Fruit fly (Drosophila melanogaster) whole organism, adult: ENCODE data around the gene Appl.

Source experiments
- CG11617 ChIP-seq: fragments of 200-800 bp; sonication (Bioruptor generic); optimal IDR thresholded peaks from 2 replicates; lab custom pipeline; 2017; ENCODE audit warnings: mild to moderate bottlenecking, missing biosample characterization, missing genetic modification reagents, missing genetic modification characterization
- CG12768 ChIP-seq: fragments of 200-800 bp; sonication (Bioruptor generic); optimal IDR thresholded peaks from 2 replicates; lab custom pipeline; 2017; ENCODE audit warnings: missing biosample characterization, missing genetic modification characterization, mild to moderate bottlenecking, moderate library complexity, missing genetic modification reagents
- CG14711 ChIP-seq: fragments of 200-800 bp; sonication (Bioruptor generic); optimal IDR thresholded peaks from 2 replicates; lab custom pipeline; 2018; ENCODE audit warnings: missing biosample characterization, mild to moderate bottlenecking, missing genetic modification characterization, moderate library complexity
- CG1620 ChIP-seq: fragments of 200-800 bp; sonication (Bioruptor generic); optimal IDR thresholded peaks from 2 replicates; lab custom pipeline; 2016; ENCODE audit warnings: missing biosample characterization, missing genetic modification characterization
- CG33017 ChIP-seq: fragments of 200-800 bp; sonication (Bioruptor generic); optimal IDR thresholded peaks from 2 replicates; lab custom pipeline; 2018; ENCODE audit warnings: missing biosample characterization, mild to moderate bottlenecking, missing genetic modification characterization, moderate library complexity
- CG5204 ChIP-seq: fragments of 200-800 bp; sonication (Bioruptor generic); optimal IDR thresholded peaks from 2 replicates; lab custom pipeline; 2016; ENCODE audit warnings: missing biosample characterization, missing genetic modification characterization
- CG7045 ChIP-seq: fragments of 200-800 bp; sonication (Bioruptor generic); optimal IDR thresholded peaks from 2 replicates; lab custom pipeline; 2017; ENCODE audit warnings: missing biosample characterization, mild to moderate bottlenecking, missing genetic modification characterization
- CG7101 ChIP-seq: fragments of 200-800 bp; sonication (Bioruptor generic); optimal IDR thresholded peaks from 2 replicates; lab custom pipeline; 2018; ENCODE audit warnings: missing biosample characterization, mild to moderate bottlenecking, missing genetic modification characterization, moderate library complexity
- Clk ChIP-seq: fragments of 200-800 bp; sonication (Bioruptor generic); optimal IDR thresholded peaks from 2 replicates; lab custom pipeline; 2017; ENCODE audit warnings: missing biosample characterization, missing genetic modification characterization
- Crg-1 ChIP-seq: fragments of 200-800 bp; sonication (Bioruptor generic); optimal IDR thresholded peaks from 2 replicates; lab custom pipeline; 2016; ENCODE audit warnings: missing biosample characterization, missing genetic modification characterization
- Hr96 ChIP-seq: fragments of 200-800 bp; sonication (Bioruptor generic); optimal IDR thresholded peaks from 2 replicates; lab custom pipeline; 2016; ENCODE audit warnings: missing biosample characterization, missing genetic modification characterization
- Mnt ChIP-seq: fragments of 200-800 bp; sonication (Bioruptor generic); optimal IDR thresholded peaks from 2 replicates; lab custom pipeline; 2016; ENCODE audit warnings: missing biosample characterization, mild to moderate bottlenecking, missing genetic modification characterization
- bab1 ChIP-seq: fragments of 200-800 bp; sonication (Bioruptor generic); optimal IDR thresholded peaks from 3 replicates; lab custom pipeline; 2019; ENCODE audit warnings: missing biosample characterization, mild to moderate bottlenecking, missing genetic modification characterization, moderate library complexity
- cic ChIP-seq: fragments of 200-800 bp; sonication (Bioruptor generic); optimal IDR thresholded peaks from 2 replicates; lab custom pipeline; 2017; ENCODE audit warnings: missing biosample characterization, mild to moderate bottlenecking, missing genetic modification characterization, moderate library complexity
- cnc ChIP-seq, 2 experiments: fragments of >200 bp; optimal IDR thresholded peaks; 2 replicates each; lab custom pipeline; 2017
- kay ChIP-seq: fragments of 200-800 bp; sonication (Bioruptor generic); peaks from one replicate; lab custom pipeline; 2016; ENCODE audit warnings: missing biosample characterization, missing genetic modification characterization, borderline replicate concordance
- ovo ChIP-seq: fragments of 200-800 bp; sonication (Bioruptor generic); optimal IDR thresholded peaks from 2 replicates; lab custom pipeline; 2016; ENCODE audit warnings: missing biosample characterization, missing genetic modification characterization
- pad ChIP-seq: fragments of 200-800 bp; sonication (Bioruptor generic); optimal IDR thresholded peaks from 3 replicates; lab custom pipeline; 2017; ENCODE audit warnings: missing biosample characterization, missing genetic modification characterization, mild to moderate bottlenecking, moderate library complexity, missing genetic modification reagents
- tj ChIP-seq: fragments of 200-800 bp; sonication (Bioruptor generic); optimal IDR thresholded peaks from 3 replicates; lab custom pipeline; 2017; ENCODE audit warnings: missing biosample characterization, mild to moderate bottlenecking, missing genetic modification characterization, moderate library complexity
- toe ChIP-seq: fragments of 200-800 bp; sonication (Bioruptor generic); optimal IDR thresholded peaks from 2 replicates; lab custom pipeline; 2016; ENCODE audit warnings: missing biosample characterization, missing genetic modification characterization

Gene Appl

DNA sequence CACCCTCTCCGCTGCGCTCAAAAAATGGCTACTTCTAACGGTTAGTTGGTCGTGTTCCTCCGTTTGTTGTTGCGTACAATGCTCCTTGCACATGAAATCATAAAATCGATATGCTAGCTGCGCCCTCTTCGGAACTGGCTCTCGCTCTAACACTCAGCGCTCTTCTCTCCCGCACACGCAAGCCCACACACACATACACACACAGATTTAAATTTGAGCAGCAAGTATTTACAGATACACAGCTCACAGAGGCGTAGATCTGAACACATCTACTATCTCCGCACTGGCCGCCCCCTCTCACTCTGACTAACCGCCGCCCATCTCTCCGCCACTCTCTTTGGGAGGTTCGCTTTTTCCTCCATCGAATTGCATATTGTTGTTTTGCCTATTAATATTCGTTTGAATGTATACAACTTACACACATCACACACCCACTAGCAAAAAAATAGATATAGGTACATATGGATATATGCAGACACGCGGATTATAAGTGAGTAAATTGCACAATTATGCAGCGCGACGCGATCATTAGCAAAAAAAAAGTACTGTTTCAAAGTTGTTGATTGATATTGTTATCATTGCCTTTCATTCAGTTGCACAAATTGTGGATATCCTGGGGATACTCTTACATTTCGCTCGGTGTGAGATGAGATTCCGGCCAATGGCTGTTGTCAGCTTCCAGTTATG is 7.8 kb upstream of the Appl start:
- TF ChIP-seq Hr96 (peak; percentile 95), cnc (optimal IDR thresholded peaks at IDR 0.05; lab: Kevin White, UChicago) (no peak), CG14711 (tag; lab: Kevin White, UChicago) (peak; percentile 84), Mnt (GFP tag; lab: Kevin White, UChicago) (peak; percentile 90), CG1620 (peak; percentile 93), CG7045 (GFP tag; lab: Kevin White, UChicago) (peak; percentile 79), Crg-1 (GFP tag; lab: Kevin White, UChicago) (peak; percentile 61), tj (peak; percentile 69), CG33017 (peak; percentile 83), bab1 (GFP tag; lab: Kevin White, UChicago) (peak; percentile 81), CG7101 (tag; lab: Kevin White, UChicago) (peak; percentile 92), Clk (GFP tag; lab: Kevin White, UChicago) (peak; percentile 48), CG12768 (peak; percentile 81), toe (GFP tag; lab: Kevin White, UChicago) (peak; percentile 83), ovo (GFP tag; lab: Kevin White, UChicago) (peak; percentile 83), CG11617 (GFP tag; lab: Kevin White, UChicago) (peak; percentile 74), kay (GFP tag; lab: Kevin White, UChicago) (peak; percentile 88), pad (GFP tag; lab: Kevin White, UChicago) (peak; percentile 78), cic (GFP tag; lab: Kevin White, UChicago) (peak; percentile 76), CG5204 (GFP tag; lab: Kevin White, UChicago) (peak; percentile 90)

DNA sequence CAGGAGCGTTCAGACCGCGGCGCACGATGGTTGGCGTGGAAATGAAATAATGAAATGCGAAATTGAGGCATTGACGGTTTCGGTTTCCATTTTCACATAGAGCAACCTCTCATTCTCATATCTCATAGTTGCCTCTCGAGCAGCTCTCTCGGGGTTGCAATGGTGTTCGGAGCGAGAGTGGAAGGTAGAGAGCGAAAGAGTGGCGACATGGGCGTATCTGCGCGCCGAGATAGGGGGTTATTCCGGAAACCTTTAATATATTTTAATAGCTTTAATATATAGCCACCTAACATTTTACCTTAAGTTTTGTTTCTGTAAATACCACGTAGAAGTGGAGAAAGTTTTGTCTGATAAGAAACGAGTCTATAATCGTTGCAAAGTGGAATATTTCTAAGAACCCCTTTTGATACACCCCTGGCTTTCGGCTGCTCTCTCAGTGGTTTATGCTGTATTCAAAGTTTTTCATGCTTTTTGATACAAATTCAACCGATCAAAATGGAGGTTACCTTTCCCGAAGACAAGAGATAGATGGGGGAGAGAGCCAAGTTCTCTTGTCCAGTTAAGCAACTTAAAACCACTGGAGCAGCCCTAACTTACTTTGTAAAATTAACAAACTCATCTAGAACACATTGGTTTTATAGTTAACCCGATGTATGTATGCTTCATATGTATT is 7.0 kb upstream of the Appl start, which contains the start of gene elav:
elav (minus strand) TSS at position 48 of the 673 bp plus-strand sequence.
- TF ChIP-seq pad (GFP tag; lab: Kevin White, UChicago): peak; percentile 92
- TF ChIP-seq CG7101 (tag; lab: Kevin White, UChicago): peak; percentile 98
- peak; percentile 95 for TF ChIP-seq CG33017
- TF ChIP-seq Hr96: peak; percentile 99
- TF ChIP-seq CG7045 (GFP tag; lab: Kevin White, UChicago): peak; percentile 96
- peak; percentile 94 for TF ChIP-seq CG14711 (tag; lab: Kevin White, UChicago)
- peak; percentile 98 for TF ChIP-seq CG11617 (GFP tag; lab: Kevin White, UChicago)
- TF ChIP-seq bab1 (GFP tag; lab: Kevin White, UChicago): peak; percentile 99
- peak; percentile 95 for TF ChIP-seq Mnt (GFP tag; lab: Kevin White, UChicago)
- TF ChIP-seq Crg-1 (GFP tag; lab: Kevin White, UChicago): peak; percentile 97
- peak; percentile 83 for TF ChIP-seq Clk (GFP tag; lab: Kevin White, UChicago)
- peak; percentile 96 for TF ChIP-seq ovo (GFP tag; lab: Kevin White, UChicago)
- TF ChIP-seq kay (GFP tag; lab: Kevin White, UChicago): peak; percentile 56
- TF ChIP-seq cnc (optimal IDR thresholded peaks at IDR 0.05; lab: Kevin White, UChicago): no peak
- peak; percentile 93 for TF ChIP-seq tj
- TF ChIP-seq toe (GFP tag; lab: Kevin White, UChicago): peak; percentile 94
- TF ChIP-seq CG5204 (GFP tag; lab: Kevin White, UChicago): peak; percentile 96
- TF ChIP-seq CG12768: peak; percentile 97
- TF ChIP-seq CG1620: peak; percentile 98
- TF ChIP-seq cic (GFP tag; lab: Kevin White, UChicago): peak; percentile 78

DNA sequence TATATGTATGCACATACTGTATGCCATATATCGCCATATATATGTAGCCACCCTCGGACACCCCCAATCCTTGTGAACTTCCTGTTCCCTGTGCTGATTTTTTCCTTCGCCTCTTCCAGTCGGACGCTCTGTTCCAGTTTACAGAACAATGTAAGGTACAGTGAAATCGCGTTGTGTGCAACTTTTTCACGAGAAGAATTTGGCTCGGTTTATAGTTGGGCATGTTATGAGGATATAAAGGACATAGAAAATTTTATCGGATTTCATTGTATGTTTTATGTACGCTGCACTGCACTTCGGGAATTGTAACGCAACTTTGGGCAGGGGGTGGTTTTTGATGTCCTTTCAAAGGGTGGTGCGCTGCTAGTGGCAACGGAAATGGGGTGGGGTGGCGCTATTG is 6.0 kb upstream of the Appl start:
- TF ChIP-seq ovo (GFP tag; lab: Kevin White, UChicago) (no peak), CG11617 (GFP tag; lab: Kevin White, UChicago) (no peak), CG12768 (no peak), Hr96 (no peak), tj (no peak), bab1 (GFP tag; lab: Kevin White, UChicago) (no peak), cic (GFP tag; lab: Kevin White, UChicago) (no peak), CG7045 (GFP tag; lab: Kevin White, UChicago) (no peak), CG7101 (tag; lab: Kevin White, UChicago) (no peak), kay (GFP tag; lab: Kevin White, UChicago) (no peak), Crg-1 (GFP tag; lab: Kevin White, UChicago) (no peak), Clk (GFP tag; lab: Kevin White, UChicago) (no peak), CG14711 (tag; lab: Kevin White, UChicago) (no peak), CG1620 (no peak), Mnt (GFP tag; lab: Kevin White, UChicago) (no peak), cnc (optimal IDR thresholded peaks at IDR 0.05; lab: Kevin White, UChicago) (no peak), CG5204 (GFP tag; lab: Kevin White, UChicago) (no peak), pad (GFP tag; lab: Kevin White, UChicago) (no peak)

DNA sequence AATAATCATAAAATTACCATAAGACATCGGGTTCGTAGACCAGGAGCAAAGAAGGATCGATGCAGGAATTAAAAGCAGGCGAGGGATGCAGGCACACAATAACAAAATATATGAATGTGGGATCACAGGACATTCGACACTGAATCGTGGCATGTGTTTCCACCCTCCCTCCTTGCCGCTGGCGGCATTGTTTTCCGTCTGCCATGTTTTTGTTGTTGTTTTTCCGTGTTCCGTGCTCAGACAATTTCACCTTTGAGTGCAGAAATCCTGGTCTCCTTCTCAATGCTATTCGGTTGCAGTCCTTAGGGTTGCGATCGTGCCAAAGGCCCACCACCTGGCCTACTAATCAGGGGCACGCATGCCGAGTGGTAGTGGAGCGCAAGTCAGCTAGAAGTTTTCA is 4.7 kb upstream of the Appl start:
- TF ChIP-seq kay (GFP tag; lab: Kevin White, UChicago) (no peak), tj (no peak), Crg-1 (GFP tag; lab: Kevin White, UChicago) (no peak), CG7045 (GFP tag; lab: Kevin White, UChicago) (no peak), toe (GFP tag; lab: Kevin White, UChicago) (no peak), pad (GFP tag; lab: Kevin White, UChicago) (no peak), CG11617 (GFP tag; lab: Kevin White, UChicago) (no peak), CG33017 (no peak), Mnt (GFP tag; lab: Kevin White, UChicago) (no peak), cic (GFP tag; lab: Kevin White, UChicago) (no peak), CG5204 (GFP tag; lab: Kevin White, UChicago) (no peak), Clk (GFP tag; lab: Kevin White, UChicago) (no peak), CG14711 (tag; lab: Kevin White, UChicago) (no peak), CG7101 (tag; lab: Kevin White, UChicago) (no peak), CG1620 (no peak)
